Fruit fly (Drosophila melanogaster) whole organism, embryonic: ENCODE data around the gene Cfp1.

Experiments
- Atf-2 ChIP-seq: fragments of 200-800 bp; sonication (Bioruptor generic); optimal IDR thresholded peaks from 2 replicates; lab custom pipeline; 2016; ENCODE audit warnings: missing biosample characterization, missing genetic modification characterization
- Bgb ChIP-seq: fragments of 200-800 bp; sonication (Bioruptor generic); IDR thresholded peaks from 2 replicates; pipeline ENCODE4 v1.3.6; 2022; ENCODE audit warnings: missing biosample characterization, missing genetic modification characterization; ENCODE audit not compliant: partially characterized antibody
- CG13296 ChIP-seq: fragments of 200-800 bp; sonication (Bioruptor generic); optimal IDR thresholded peaks from 3 replicates; lab custom pipeline; 2018; ENCODE audit warnings: missing biosample characterization, mild to moderate bottlenecking, missing genetic modification characterization
- CG16815 ChIP-seq: fragments of 200-800 bp; sonication (Bioruptor generic); optimal IDR thresholded peaks from 3 replicates; lab custom pipeline; 2017; ENCODE audit warnings: missing biosample characterization, mild to moderate bottlenecking, missing genetic modification characterization
- CG17802 ChIP-seq: fragments of 200-800 bp; sonication (Bioruptor generic); optimal IDR thresholded peaks from 2 replicates; lab custom pipeline; 2018; ENCODE audit warnings: missing biosample characterization, mild to moderate bottlenecking, missing genetic modification characterization, moderate library complexity
- CG17912 ChIP-seq: fragments of 200-800 bp; sonication (Bioruptor generic); optimal IDR thresholded peaks from 2 replicates; lab custom pipeline; 2018; ENCODE audit warnings: missing biosample characterization, mild to moderate bottlenecking, missing genetic modification characterization
- CG2199 ChIP-seq: fragments of 200-800 bp; sonication (Bioruptor generic); IDR thresholded peaks from 3 replicates; pipeline ENCODE4 v1.3.6; 2022; ENCODE audit warnings: missing biosample characterization, missing genetic modification characterization
- CG2889 ChIP-seq: fragments of 200-800 bp; sonication (Bioruptor generic); IDR thresholded peaks from 3 replicates; pipeline ENCODE4 v1.3.6; 2022; ENCODE audit warnings: missing biosample characterization, missing genetic modification characterization
- CG33557 ChIP-seq: fragments of 200-800 bp; sonication (Bioruptor generic); optimal IDR thresholded peaks from 2 replicates; lab custom pipeline; 2019; ENCODE audit warnings: missing biosample characterization, mild to moderate bottlenecking, missing genetic modification characterization, moderate library complexity
- CG4617 ChIP-seq: fragments of 200-800 bp; sonication (Bioruptor generic); optimal IDR thresholded peaks from 3 replicates; lab custom pipeline; 2016; ENCODE audit warnings: missing biosample characterization, missing genetic modification characterization, borderline replicate concordance
- CG6791 ChIP-seq: fragments of 200-800 bp; sonication (Bioruptor generic); IDR thresholded peaks from 3 replicates; pipeline ENCODE4 v1.3.6; 2022; ENCODE audit warnings: missing biosample characterization, missing genetic modification characterization; ENCODE audit not compliant: partially characterized antibody
- CG7987 ChIP-seq: fragments of 200-800 bp; sonication (Bioruptor generic); optimal IDR thresholded peaks from 2 replicates; lab custom pipeline; 2018; ENCODE audit warnings: missing biosample characterization, mild to moderate bottlenecking, missing genetic modification characterization, moderate library complexity
- CG9797 ChIP-seq: fragments of 200-800 bp; sonication (Bioruptor generic); optimal IDR thresholded peaks from 3 replicates; lab custom pipeline; 2018; ENCODE audit warnings: missing biosample characterization, mild to moderate bottlenecking, missing genetic modification characterization
- CG9932 ChIP-seq: fragments of 200-800 bp; sonication (Bioruptor generic); IDR thresholded peaks from 2 replicates; pipeline ENCODE4 v1.3.6; 2022; ENCODE audit warnings: missing biosample characterization, missing genetic modification characterization
- Dp ChIP-seq: fragments of 200-800 bp; sonication (Bioruptor generic); optimal IDR thresholded peaks from 2 replicates; lab custom pipeline; 2018; ENCODE audit warnings: missing biosample characterization, mild to moderate bottlenecking, missing genetic modification characterization, moderate library complexity
- Dref ChIP-seq: fragments of 200-800 bp; sonication (Bioruptor generic); IDR thresholded peaks from 2 replicates; pipeline ENCODE4 v1.3.6; 2022; ENCODE audit warnings: missing biosample characterization, missing genetic modification characterization
- E2f2 ChIP-seq: fragments of 200-800 bp; sonication (Bioruptor generic); IDR thresholded peaks from 2 replicates; pipeline ENCODE4 v1.3.6; 2022; ENCODE audit warnings: missing biosample characterization, missing genetic modification characterization
- Hr39 ChIP-seq: fragments of >200 bp; optimal IDR thresholded peaks from 2 replicates; lab custom pipeline; 2017
- Jarid2 ChIP-seq: fragments of 200-800 bp; sonication (Bioruptor generic); optimal IDR thresholded peaks from 3 replicates; lab custom pipeline; 2017; ENCODE audit warnings: mild to moderate bottlenecking, missing biosample characterization, missing genetic modification reagents, missing genetic modification characterization
- MBD-R2 ChIP-seq: fragments of 200-800 bp; sonication (Bioruptor generic); IDR thresholded peaks from 2 replicates; pipeline ENCODE4 v1.3.6; 2022; ENCODE audit warnings: missing biosample characterization, missing genetic modification characterization
- MESR4 ChIP-seq: fragments of 200-800 bp; sonication (Bioruptor generic); optimal IDR thresholded peaks from 2 replicates; lab custom pipeline; 2018; ENCODE audit warnings: missing biosample characterization, mild to moderate bottlenecking, missing genetic modification characterization, moderate library complexity
- Med ChIP-seq: fragments of 200-800 bp; sonication (Bioruptor generic); peaks from one replicate; lab custom pipeline; 2016; ENCODE audit warnings: missing biosample characterization, missing genetic modification characterization, mild to moderate bottlenecking, inconsistent platforms, moderate library complexity
- Meics ChIP-seq: fragments of 200-800 bp; sonication (Bioruptor generic); optimal IDR thresholded peaks from 2 replicates; lab custom pipeline; 2017; ENCODE audit warnings: missing biosample characterization, mild to moderate bottlenecking, missing genetic modification characterization
- NfI ChIP-seq: fragments of 200-800 bp; sonication (Bioruptor generic); optimal IDR thresholded peaks from 3 replicates; lab custom pipeline; 2018; ENCODE audit warnings: missing biosample characterization, mild to moderate bottlenecking, missing genetic modification characterization, moderate library complexity
- Oaz ChIP-seq: fragments of 200-800 bp; sonication (Bioruptor generic); IDR thresholded peaks from 2 replicates; pipeline ENCODE4 v1.3.6; 2022; ENCODE audit warnings: missing biosample characterization, missing genetic modification characterization
- Opbp ChIP-seq: fragments of 200-800 bp; sonication (Bioruptor generic); IDR thresholded peaks from 3 replicates; pipeline ENCODE4 v1.3.6; 2022; ENCODE audit warnings: missing biosample characterization, missing genetic modification characterization; ENCODE audit not compliant: partially characterized antibody
- Pdp1 ChIP-seq, 2 experiments: fragments of 200-800 bp; sonication (Bioruptor generic); optimal IDR thresholded peaks; 3 replicates each; lab custom pipeline; 2016; ENCODE audit warnings: missing biosample characterization in 2 of 2, missing genetic modification characterization in 2 of 2, mild to moderate bottlenecking in 1 of 2, moderate library complexity in 1 of 2
- Scr ChIP-seq: fragments of 200-800 bp; sonication (Bioruptor generic); IDR thresholded peaks from 2 replicates; pipeline ENCODE4 v1.3.6; 2022; ENCODE audit warnings: missing biosample characterization, missing genetic modification characterization; ENCODE audit not compliant: partially characterized antibody
- Sry-δ ChIP-seq: fragments of 200-800 bp; sonication (Bioruptor generic); optimal IDR thresholded peaks from 2 replicates; lab custom pipeline; 2016; ENCODE audit warnings: missing biosample characterization, missing genetic modification characterization
- YL-1 ChIP-seq: fragments of 200-800 bp; sonication (Bioruptor generic); optimal IDR thresholded peaks from 3 replicates; lab custom pipeline; 2017; ENCODE audit warnings: missing biosample characterization, mild to moderate bottlenecking, missing genetic modification characterization
- ato ChIP-seq: fragments of 200-800 bp; sonication (Bioruptor generic); IDR thresholded peaks from 2 replicates; pipeline ENCODE4 v1.3.6; 2022; ENCODE audit warnings: missing biosample characterization, missing genetic modification characterization; ENCODE audit not compliant: partially characterized antibody
- bigmax ChIP-seq: fragments of 200-800 bp; sonication (Bioruptor generic); optimal IDR thresholded peaks from 2 replicates; lab custom pipeline; 2018; ENCODE audit warnings: missing biosample characterization, mild to moderate bottlenecking, missing genetic modification characterization
- dm ChIP-seq: fragments of 200-800 bp; sonication (Bioruptor generic); optimal IDR thresholded peaks from 3 replicates; lab custom pipeline; 2016; ENCODE audit warnings: missing biosample characterization, missing genetic modification characterization
- exex ChIP-seq: fragments of 200-800 bp; sonication (Bioruptor generic); optimal IDR thresholded peaks from 4 replicates; lab custom pipeline; 2018; ENCODE audit warnings: missing biosample characterization, mild to moderate bottlenecking, missing genetic modification characterization, moderate library complexity
- fd102C ChIP-seq: fragments of 200-800 bp; sonication (Bioruptor generic); optimal IDR thresholded peaks from 2 replicates; lab custom pipeline; 2018; ENCODE audit warnings: missing biosample characterization, mild to moderate bottlenecking, missing genetic modification characterization, moderate library complexity
- hbn ChIP-seq: fragments of 200-800 bp; sonication (Bioruptor generic); IDR thresholded peaks from 2 replicates; pipeline ENCODE4 v1.3.6; 2022; ENCODE audit warnings: missing biosample characterization, missing genetic modification characterization; ENCODE audit not compliant: partially characterized antibody
- inv ChIP-seq: fragments of 200-800 bp; sonication (Bioruptor generic); IDR thresholded peaks from 2 replicates; pipeline ENCODE4 v1.3.6; 2022; ENCODE audit warnings: missing biosample characterization, missing genetic modification characterization; ENCODE audit not compliant: partially characterized antibody
- jigr1 ChIP-seq: fragments of 200-800 bp; sonication (Bioruptor generic); IDR thresholded peaks from 3 replicates; pipeline ENCODE4 v1.3.6; 2022; ENCODE audit warnings: missing biosample characterization, missing genetic modification characterization
- mld ChIP-seq: fragments of 200-800 bp; sonication (Bioruptor generic); IDR thresholded peaks from 3 replicates; pipeline ENCODE4 v1.3.6; 2022; ENCODE audit warnings: missing biosample characterization, missing genetic modification characterization; ENCODE audit not compliant: partially characterized antibody
- pb ChIP-seq: fragments of 200-800 bp; sonication (Bioruptor generic); optimal IDR thresholded peaks from 3 replicates; lab custom pipeline; 2016; ENCODE audit warnings: missing biosample characterization, missing genetic modification characterization
- phol ChIP-seq: fragments of 200-800 bp; sonication (Bioruptor generic); optimal IDR thresholded peaks from 3 replicates; lab custom pipeline; 2018; ENCODE audit warnings: missing biosample characterization, mild to moderate bottlenecking, missing genetic modification characterization, moderate library complexity
- pzg ChIP-seq: fragments of 200-800 bp; sonication (Bioruptor generic); optimal IDR thresholded peaks from 3 replicates; lab custom pipeline; 2018; ENCODE audit warnings: missing biosample characterization, mild to moderate bottlenecking, missing genetic modification characterization, moderate library complexity
- stwl ChIP-seq: fragments of 200-800 bp; sonication (Bioruptor generic); optimal IDR thresholded peaks from 3 replicates; lab custom pipeline; 2018; ENCODE audit warnings: missing biosample characterization, mild to moderate bottlenecking, missing genetic modification characterization, moderate library complexity
- trem ChIP-seq: fragments of 200-800 bp; optimal IDR thresholded peaks from 3 replicates; lab custom pipeline; 2019; ENCODE audit warnings: missing biosample characterization, mild to moderate bottlenecking, missing genetic modification characterization, moderate library complexity
- unc-4 ChIP-seq: fragments of 200-800 bp; sonication (Bioruptor generic); IDR thresholded peaks from 2 replicates; pipeline ENCODE4 v1.3.6; 2022; ENCODE audit warnings: missing biosample characterization, missing genetic modification characterization; ENCODE audit not compliant: partially characterized antibody
- unpg ChIP-seq: fragments of 200-800 bp; sonication (Bioruptor generic); optimal IDR thresholded peaks from 3 replicates; lab custom pipeline; 2018; ENCODE audit warnings: missing biosample characterization, mild to moderate bottlenecking, missing genetic modification characterization, moderate library complexity
- vnd ChIP-seq: fragments of 200-800 bp; sonication (Bioruptor generic); IDR thresholded peaks from 3 replicates; pipeline ENCODE4 v1.3.6; 2022; ENCODE audit warnings: missing biosample characterization, missing genetic modification characterization; ENCODE audit not compliant: partially characterized antibody

Gene Cfp1

DNA sequence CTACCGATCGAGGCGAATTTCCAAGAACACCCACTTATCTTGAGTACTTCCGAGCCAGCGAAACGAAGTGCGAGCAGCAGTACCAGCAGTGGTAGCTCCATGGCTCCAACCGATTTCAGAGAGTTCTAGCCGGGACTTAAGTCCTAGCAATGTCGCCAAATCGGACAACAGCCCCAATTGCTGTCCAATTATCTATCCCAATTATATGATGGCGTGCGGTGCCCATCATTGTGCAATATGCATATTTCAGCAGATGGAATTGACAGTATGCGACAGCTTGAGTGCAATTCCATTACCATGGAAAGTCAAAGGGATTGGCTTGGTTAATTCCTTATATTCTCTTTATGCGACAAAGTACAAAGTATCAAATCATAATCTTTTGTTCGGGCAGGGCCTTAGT is 36.3 kb downstream of the Cfp1 start, which contains the start of gene Ir8a:
Gene Ir8a, minus strand, starts transcription at position 101 of the 400 bp plus-strand sequence.
- no peak for TF ChIP-seq Jarid2 (GFP tag; lab: Kevin White, UChicago)
- TF ChIP-seq CG17912 (GFP tag; lab: Kevin White, UChicago), result no peak
- TF ChIP-seq CG13296 (GFP tag; lab: Kevin White, UChicago), result no peak
- TF ChIP-seq CG33557 (GFP tag; lab: Kevin White, UChicago), result no peak
- TF ChIP-seq pb (GFP tag; lab: Kevin White, UChicago), result no peak

DNA sequence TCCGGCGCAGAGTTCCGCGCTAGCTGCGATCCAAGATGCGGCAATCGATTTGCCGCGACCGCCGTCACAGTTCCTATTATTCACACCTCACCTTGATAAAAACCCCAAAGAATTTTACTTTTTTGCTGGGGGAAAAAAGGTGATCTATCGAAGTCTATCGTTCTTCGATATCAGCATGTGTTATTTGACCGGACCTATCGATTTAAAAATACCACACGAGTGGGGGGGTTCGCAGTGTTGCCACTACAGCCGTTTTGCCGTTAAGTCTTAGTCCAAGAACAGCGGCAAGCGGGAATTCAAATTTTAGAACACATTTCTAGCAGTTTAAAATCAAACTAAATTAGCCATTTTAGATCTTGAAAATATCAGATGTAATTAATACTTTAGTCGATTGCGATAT is 40.6 kb downstream of the Cfp1 start, which contains the start of gene CG12121:
Gene CG12121, minus strand, starts transcription at position 180 of the 400 bp plus-strand sequence.
- TF ChIP-seq dm (GFP tag; lab: Kevin White, UChicago) (peak; percentile 11), CG9797 (GFP tag; lab: Kevin White, UChicago) (peak; percentile 42), bigmax (no peak), CG2199 (GFP tag; lab: Robert Waterston, UW) (no peak), Dref (peak; percentile 87), CG2889 (GFP tag; lab: Robert Waterston, UW) (no peak), CG4617 (GFP tag; lab: Kevin White, UChicago) (peak; percentile 34), exex (tag; lab: Kevin White, UChicago) (no peak), NfI (no peak), hbn (GFP tag; lab: Robert Waterston, UW) (peak; percentile 53; the same call in 1 of the 2 replicates), Opbp (GFP tag; lab: Robert Waterston, UW) (peak; percentile 63; the same call in 2 of the 3 replicates), unc-4 (GFP tag; lab: Robert Waterston, UW) (peak; percentile 63), ato (GFP tag; lab: Robert Waterston, UW) (peak; percentile 73), Atf-2 (GFP tag; lab: Kevin White, UChicago) (no peak), trem (peak; percentile 31), MESR4 (peak; percentile 77), Sry-δ (peak; percentile 68), stwl (tag; lab: Kevin White, UChicago) (peak; percentile 53), CG9932 (GFP tag; lab: Robert Waterston, UW) (no peak), CG6791 (GFP tag; lab: Robert Waterston, UW) (peak; percentile 80), unpg (GFP tag; lab: Kevin White, UChicago) (no peak), jigr1 (no peak), YL-1 (peak; percentile 39), CG16815 (GFP tag; lab: Kevin White, UChicago) (no peak), fd102C (GFP tag; lab: Kevin White, UChicago) (no peak), Pdp1 (GFP tag; optimal IDR thresholded peaks at IDR 0.05; lab: Kevin White, UChicago) (no peak), Dp (GFP tag; lab: Kevin White, UChicago) (peak; percentile 81), Hr39 (no peak), CG17802 (tag; lab: Kevin White, UChicago) (no peak), pzg (GFP tag; lab: Kevin White, UChicago) (peak; percentile 84), Bgb (GFP tag; lab: Robert Waterston, UW) (peak; percentile 80), vnd (GFP tag; lab: Robert Waterston, UW) (peak; percentile 71), Meics (GFP tag; lab: Kevin White, UChicago) (no peak), E2f2 (GFP tag; lab: Robert Waterston, UW) (peak; percentile 89), MBD-R2 (GFP tag; lab: Robert Waterston, UW) (peak; percentile 59), phol (tag; lab: Kevin White, UChicago) (no peak), Scr (GFP tag; lab: Robert Waterston, UW) (peak; percentile 65), CG7987 (GFP tag; lab: Kevin White, UChicago) (no peak), Med (GFP tag; lab: Kevin White, UChicago) (peak; percentile 67), inv (peak; percentile 46; the same call in 1 of the 2 replicates), mld (GFP tag; lab: Robert Waterston, UW) (peak; percentile 57; the same call in 1 of the 3 replicates), Oaz (no peak)
